Worm (Caenorhabditis elegans): Measurements from ENCODE around the gene C54E10.6.

DNA sequence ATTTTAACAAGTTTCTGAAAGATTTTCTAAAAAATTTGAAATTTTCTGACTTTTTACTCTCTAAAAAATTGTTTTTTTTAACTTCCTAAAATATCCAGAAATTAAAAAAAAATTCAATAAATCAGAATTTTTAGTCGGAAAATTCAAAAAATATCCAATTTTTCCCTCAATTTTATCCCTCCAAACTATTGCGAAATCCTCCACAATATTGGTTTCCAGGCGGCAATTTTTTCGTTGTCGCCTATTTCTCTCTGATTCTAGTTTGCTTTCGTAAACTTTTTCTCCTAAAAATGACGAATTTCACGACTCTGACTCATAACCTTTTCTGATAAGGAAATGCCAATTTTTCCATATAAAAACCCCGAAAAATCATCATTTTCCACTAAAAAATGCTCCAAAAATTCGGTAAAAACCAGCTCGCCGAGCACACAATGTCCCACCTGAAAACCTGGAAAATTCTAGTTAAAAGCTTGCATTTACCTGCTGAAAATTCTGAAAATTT lies 21.1 kb downstream of the C54E10.6 start, which contains the start of gene Y17D7B.2:
- TF ChIP-seq ceh-44 (GFP tag; IDR thresholded peaks at IDR 0.05), result no peak
- no peak for TF ChIP-seq lsy-2 (tag; optimal IDR thresholded peaks at IDR 0.05)
- TF ChIP-seq mdl-1 (tag; optimal IDR thresholded peaks at IDR 0.05), result no peak

Data from whole organism, L4 larva.